Worm (Caenorhabditis elegans): ENCODE results near the gene Y55F3AM.5.
A peak's percentile ranks its signal among the peaks of the same experiment; 100 is the strongest.

Y55F3AM.5 gene

DNA sequence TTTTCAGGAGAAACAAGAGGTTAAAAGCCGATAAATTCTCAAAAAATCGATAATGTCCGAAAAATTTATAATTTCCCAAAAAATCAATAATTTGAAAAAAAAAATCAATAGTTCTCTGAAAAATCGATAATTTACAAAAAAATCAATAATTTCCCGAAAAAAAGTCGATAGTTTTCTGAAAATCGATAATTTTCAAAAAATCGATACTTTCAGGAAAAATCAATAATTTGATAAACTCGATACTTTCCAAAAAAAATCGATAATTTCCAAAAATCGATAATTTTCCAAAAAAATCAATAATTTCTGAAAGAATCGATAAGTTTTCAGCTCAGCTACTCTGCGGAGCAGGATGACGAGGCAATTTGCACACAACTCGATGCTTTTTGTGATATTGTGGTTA, 661 bp downstream of the Y55F3AM.5 start:
- TF ChIP-seq pes-1 (GFP tag; IDR thresholded peaks at IDR 0.05) (no peak), ceh-36 (tag; optimal IDR thresholded peaks at IDR 0.05) (no peak), scrt-1 (GFP tag; IDR thresholded peaks at IDR 0.05) (no peak), F13C5.2 (tag; optimal IDR thresholded peaks at IDR 0.05) (no peak), ets-7 (tag; optimal IDR thresholded peaks at IDR 0.05) (no peak)

DNA sequence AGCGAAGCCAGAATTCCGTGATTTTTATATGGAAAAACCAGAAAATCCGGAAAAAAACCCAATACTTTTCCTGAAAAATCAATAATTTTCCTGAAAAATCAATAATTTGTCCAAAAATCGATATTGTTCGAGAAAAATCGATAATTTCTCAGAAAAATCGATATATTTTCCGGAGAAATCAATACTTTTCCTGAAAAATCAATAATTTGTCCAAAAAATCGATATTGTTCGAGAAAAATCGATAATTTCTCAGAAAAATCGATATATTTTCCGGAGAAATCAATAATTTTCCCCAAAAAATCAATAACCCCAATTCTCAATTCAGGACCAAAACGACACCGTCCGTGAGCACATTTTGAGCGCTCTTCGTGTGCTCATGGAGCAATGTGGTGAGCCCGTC, 1.4 kb downstream of the Y55F3AM.5 start:
- TF ChIP-seq ama-1 (optimal IDR thresholded peaks at IDR 0.05) (no peak), ets-7 (tag; optimal IDR thresholded peaks at IDR 0.05) (no peak), pes-1 (GFP tag; IDR thresholded peaks at IDR 0.05) (no peak), hnd-1 (tag; optimal IDR thresholded peaks at IDR 0.05) (no peak), hmg-4 (GFP tag; optimal IDR thresholded peaks at IDR 0.05) (no peak), hmbx-1 (tag; optimal IDR thresholded peaks at IDR 0.05) (no peak), B0310.2 (tag; optimal IDR thresholded peaks at IDR 0.05) (no peak), tbx-37 (GFP tag; conservative IDR thresholded peaks at IDR 0.05) (no peak), tra-4 (tag; optimal IDR thresholded peaks at IDR 0.05) (no peak), ceh-13 (GFP tag; optimal IDR thresholded peaks at IDR 0.05) (no peak), scrt-1 (GFP tag; IDR thresholded peaks at IDR 0.05) (no peak), sea-1 (GFP tag; conservative IDR thresholded peaks at IDR 0.05) (no peak), ceh-36 (tag; optimal IDR thresholded peaks at IDR 0.05) (no peak)

DNA sequence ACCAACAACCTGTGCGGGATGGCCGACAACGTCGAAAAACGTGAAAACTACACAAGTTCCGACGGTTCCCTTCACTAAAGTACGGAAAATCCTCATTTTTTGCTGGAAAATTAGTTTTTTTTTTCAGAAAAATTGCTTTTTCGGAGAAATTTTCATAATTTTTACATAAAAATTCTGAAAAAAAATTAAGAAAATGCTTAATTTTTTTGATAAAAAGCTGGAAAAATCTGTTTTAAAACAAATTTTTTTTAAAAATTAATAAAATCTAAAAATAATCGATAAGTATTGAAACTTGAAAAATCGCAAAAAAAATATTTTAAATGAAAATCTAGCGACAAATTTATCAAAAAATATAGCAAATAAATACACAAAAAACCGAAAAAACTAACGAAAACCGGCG, 6.7 kb downstream of the Y55F3AM.5 start, which contains the start of gene immp-2:
TSS of gene immp-2 (minus strand) at position 101 of the 400 bp plus-strand sequence.
- no peak for TF ChIP-seq F13C5.2 (tag; optimal IDR thresholded peaks at IDR 0.05)
- TF ChIP-seq flt-1 (GFP tag; IDR thresholded peaks at IDR 0.05), result no peak
- no peak for TF ChIP-seq tbx-11 (GFP tag; IDR thresholded peaks at IDR 0.05)
- TF ChIP-seq pes-1 (GFP tag; IDR thresholded peaks at IDR 0.05), result no peak
- TF ChIP-seq tbx-37 (GFP tag; conservative IDR thresholded peaks at IDR 0.05), result no peak
- TF ChIP-seq ceh-36 (tag; optimal IDR thresholded peaks at IDR 0.05), result no peak
- no peak for TF ChIP-seq ceh-13 (GFP tag; optimal IDR thresholded peaks at IDR 0.05)
- TF ChIP-seq ets-7 (tag; optimal IDR thresholded peaks at IDR 0.05), result no peak

DNA sequence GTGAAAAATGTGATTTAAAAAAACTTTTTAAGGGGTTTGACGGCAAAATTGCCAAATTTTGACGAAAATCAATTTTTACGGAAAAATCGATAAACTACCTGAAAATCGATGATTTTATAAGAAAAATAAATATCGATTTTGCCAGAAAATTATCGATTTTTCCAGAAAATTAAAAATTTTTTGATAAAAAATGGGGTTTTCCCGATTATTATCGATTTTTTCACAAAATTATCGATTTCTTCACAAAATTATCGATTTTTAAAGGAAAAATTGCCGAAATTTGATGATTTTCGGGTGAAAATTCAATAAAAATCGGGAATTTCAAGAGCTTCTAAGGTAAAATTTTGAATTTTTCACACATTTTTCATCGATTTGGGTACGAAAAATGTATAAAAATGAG, 7.6 kb downstream of the Y55F3AM.5 start:
- no peak for TF ChIP-seq tbx-11 (GFP tag; IDR thresholded peaks at IDR 0.05)
- no peak for TF ChIP-seq B0310.2 (tag; optimal IDR thresholded peaks at IDR 0.05)
- no peak for TF ChIP-seq ets-7 (tag; optimal IDR thresholded peaks at IDR 0.05)
- TF ChIP-seq F13C5.2 (tag; optimal IDR thresholded peaks at IDR 0.05), result no peak
- no peak for TF ChIP-seq ama-1 (optimal IDR thresholded peaks at IDR 0.05)
- TF ChIP-seq flt-1 (GFP tag; IDR thresholded peaks at IDR 0.05), result no peak
- TF ChIP-seq pes-1 (GFP tag; IDR thresholded peaks at IDR 0.05), result no peak
- TF ChIP-seq tbx-37 (GFP tag; conservative IDR thresholded peaks at IDR 0.05), result no peak
- no peak for TF ChIP-seq sea-1 (GFP tag; conservative IDR thresholded peaks at IDR 0.05)
- TF ChIP-seq hmg-4 (GFP tag; optimal IDR thresholded peaks at IDR 0.05), result no peak
- no peak for TF ChIP-seq scrt-1 (GFP tag; IDR thresholded peaks at IDR 0.05)

DNA sequence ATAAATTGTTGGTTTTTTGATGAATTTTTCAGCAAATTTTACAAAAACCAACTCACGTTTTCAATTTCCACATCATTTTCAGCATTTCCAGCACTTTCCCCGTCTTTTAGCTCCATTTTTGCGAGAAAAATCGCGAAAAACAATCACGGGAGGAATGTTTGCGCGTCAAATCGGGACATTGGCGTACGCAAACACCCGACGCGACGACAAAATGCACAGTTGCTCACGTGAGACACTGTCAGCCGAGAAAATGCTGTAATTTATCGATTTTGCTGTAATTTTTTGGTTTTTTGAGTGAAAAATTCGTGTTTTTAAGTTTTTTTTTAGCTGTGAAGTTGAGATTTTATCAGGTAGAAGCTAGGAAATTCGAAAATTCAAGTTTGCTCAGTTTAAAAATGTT, 10.5 kb downstream of the Y55F3AM.5 start, which contains the start of gene Y55F3AM.9:
TSS of gene Y55F3AM.9 (minus strand) at position 189 of the 400 bp plus-strand sequence.
- TF ChIP-seq pes-1 (GFP tag; IDR thresholded peaks at IDR 0.05) (no peak), flt-1 (GFP tag; IDR thresholded peaks at IDR 0.05) (no peak), tra-4 (tag; optimal IDR thresholded peaks at IDR 0.05) (no peak), B0310.2 (tag; optimal IDR thresholded peaks at IDR 0.05) (no peak), ama-1 (optimal IDR thresholded peaks at IDR 0.05) (no peak), hnd-1 (tag; optimal IDR thresholded peaks at IDR 0.05) (no peak), tbx-11 (GFP tag; IDR thresholded peaks at IDR 0.05) (no peak), aly-1 (tag; optimal IDR thresholded peaks at IDR 0.05) (no peak), scrt-1 (GFP tag; IDR thresholded peaks at IDR 0.05) (no peak), sea-1 (GFP tag; conservative IDR thresholded peaks at IDR 0.05) (no peak), tbx-37 (GFP tag; conservative IDR thresholded peaks at IDR 0.05) (no peak), ets-7 (tag; optimal IDR thresholded peaks at IDR 0.05) (no peak), hmg-4 (GFP tag; optimal IDR thresholded peaks at IDR 0.05) (no peak), hmbx-1 (tag; optimal IDR thresholded peaks at IDR 0.05) (no peak), F13C5.2 (tag; optimal IDR thresholded peaks at IDR 0.05) (no peak), ceh-36 (tag; optimal IDR thresholded peaks at IDR 0.05) (no peak), ceh-13 (GFP tag; optimal IDR thresholded peaks at IDR 0.05) (no peak)

DNA sequence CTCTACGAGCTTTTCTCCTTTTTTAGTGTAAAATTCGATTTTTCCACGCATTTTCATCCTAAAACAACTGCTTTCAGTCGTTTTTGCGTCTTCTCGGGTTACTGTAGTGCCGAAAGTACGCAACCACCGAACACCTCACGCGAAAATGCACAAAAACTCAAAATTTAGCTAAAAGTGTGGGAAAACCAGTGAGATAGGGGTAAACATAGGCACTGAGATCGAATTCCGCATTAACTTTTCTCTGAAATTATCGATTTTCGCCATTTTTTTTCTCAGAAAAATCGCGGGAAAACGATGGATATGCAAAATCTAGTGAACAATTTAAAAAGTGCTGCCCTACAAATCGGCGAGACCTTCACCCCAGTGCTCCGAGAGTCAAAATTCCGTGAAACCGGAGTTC, 11.2 kb downstream of the Y55F3AM.5 start, which contains the start of gene atg-3:
TSS of gene atg-3 (plus strand) at position 301 of the 400 bp plus-strand sequence.
- TF ChIP-seq scrt-1 (GFP tag; IDR thresholded peaks at IDR 0.05), result no peak
- no peak for TF ChIP-seq ceh-36 (tag; optimal IDR thresholded peaks at IDR 0.05)
- TF ChIP-seq tbx-37 (GFP tag; conservative IDR thresholded peaks at IDR 0.05), result no peak
- TF ChIP-seq B0310.2 (tag; optimal IDR thresholded peaks at IDR 0.05), result no peak
- TF ChIP-seq hnd-1 (tag; optimal IDR thresholded peaks at IDR 0.05), result no peak
- TF ChIP-seq sea-1 (GFP tag; conservative IDR thresholded peaks at IDR 0.05), result no peak
- no peak for TF ChIP-seq pes-1 (GFP tag; IDR thresholded peaks at IDR 0.05)
- no peak for TF ChIP-seq ama-1 (optimal IDR thresholded peaks at IDR 0.05)
- TF ChIP-seq ets-7 (tag; optimal IDR thresholded peaks at IDR 0.05), result no peak
- no peak for TF ChIP-seq ceh-13 (GFP tag; optimal IDR thresholded peaks at IDR 0.05)
- no peak for TF ChIP-seq aly-1 (tag; optimal IDR thresholded peaks at IDR 0.05)
- no peak for TF ChIP-seq tra-4 (tag; optimal IDR thresholded peaks at IDR 0.05)

DNA sequence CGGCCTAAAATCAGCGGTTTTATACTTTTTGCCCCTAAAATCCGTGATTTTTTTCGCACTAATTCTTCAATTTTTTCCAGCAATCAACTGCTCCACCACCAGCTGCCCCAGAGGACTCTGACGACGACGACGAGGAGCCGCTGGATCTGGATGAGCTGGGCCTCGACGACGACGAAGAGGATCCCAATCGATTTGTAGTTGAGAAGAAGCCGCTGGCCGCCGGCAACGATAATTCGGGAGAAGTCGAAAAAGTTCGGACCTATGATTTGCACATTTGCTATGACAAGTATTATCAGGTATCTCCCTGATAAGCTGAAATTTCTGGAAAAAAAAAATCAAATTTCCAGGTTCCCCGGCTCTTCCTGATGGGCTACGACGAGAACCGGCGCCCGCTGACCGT, 12.8 kb downstream of the Y55F3AM.5 start:
- TF ChIP-seq tbx-37 (GFP tag; conservative IDR thresholded peaks at IDR 0.05), result no peak

DNA sequence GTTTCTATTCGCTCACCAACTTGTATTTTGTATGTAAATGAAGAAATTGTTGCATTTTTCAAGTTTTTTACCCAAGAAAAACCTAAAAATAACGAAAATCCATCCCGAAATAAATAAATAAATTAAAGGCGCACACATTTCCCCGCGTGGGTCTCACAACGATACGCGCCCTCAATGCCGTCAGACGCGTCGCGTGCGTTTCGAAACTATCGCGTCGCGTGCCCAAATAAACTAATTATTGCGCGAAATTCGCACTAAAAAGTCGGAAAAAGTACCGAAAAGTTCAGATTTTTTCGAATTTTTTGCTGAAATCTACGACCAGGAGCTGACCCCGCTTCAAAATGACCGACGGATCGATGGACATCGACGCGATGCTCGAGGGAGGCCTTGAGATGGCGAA, 13.4 kb downstream of the Y55F3AM.5 start, which contains the start of gene rbm-39:
TSS of gene rbm-39 (plus strand) at position 178 of the 400 bp plus-strand sequence.
- TF ChIP-seq tra-4 (tag; optimal IDR thresholded peaks at IDR 0.05), result no peak
- no peak for TF ChIP-seq sea-1 (GFP tag; conservative IDR thresholded peaks at IDR 0.05)
- no peak for TF ChIP-seq hmbx-1 (tag; optimal IDR thresholded peaks at IDR 0.05)
- TF ChIP-seq hnd-1 (tag; optimal IDR thresholded peaks at IDR 0.05), result no peak
- TF ChIP-seq pes-1 (GFP tag; IDR thresholded peaks at IDR 0.05), result peak; percentile 52; the same call in 1 of the 2 replicates
- TF ChIP-seq B0310.2 (tag; optimal IDR thresholded peaks at IDR 0.05), result no peak
- TF ChIP-seq ceh-13 (GFP tag; optimal IDR thresholded peaks at IDR 0.05), result no peak
- TF ChIP-seq flt-1 (GFP tag; IDR thresholded peaks at IDR 0.05), result no peak
- no peak for TF ChIP-seq aly-1 (tag; optimal IDR thresholded peaks at IDR 0.05)
- no peak for TF ChIP-seq tbx-37 (GFP tag; conservative IDR thresholded peaks at IDR 0.05)
- peak; percentile 51 for TF ChIP-seq F13C5.2 (tag; optimal IDR thresholded peaks at IDR 0.05)
- TF ChIP-seq ceh-36 (tag; optimal IDR thresholded peaks at IDR 0.05), result no peak
